Worm (Caenorhabditis elegans) whole organism, early embryonic: ENCODE data around the gene fbxb-103.

ENCODE experiments used
- B0310.2 ChIP-seq: sonication (generic microtip); optimal IDR thresholded peaks from 2 replicates; lab custom pipeline; 2016; ENCODE audit warnings: mild to moderate bottlenecking, missing genetic modification characterization, missing compliant biosample characterization
- ets-7 ChIP-seq: sonication (generic microtip); optimal IDR thresholded peaks from 2 replicates; lab custom pipeline; 2016; ENCODE audit warnings: missing genotype, missing genetic modification characterization, missing compliant biosample characterization

ce11 chrII:3879945-3880344 is 27.0 kb upstream of the fbxb-103 start, which contains the start of gene nhr-166:
- TF ChIP-seq B0310.2 (tag; lab: Kevin White, UChicago) (no peak), ets-7 (tag; lab: Kevin White, UChicago) (no peak)
